Worm (Caenorhabditis elegans): ENCODE results near the gene ZK829.9.

DNA sequence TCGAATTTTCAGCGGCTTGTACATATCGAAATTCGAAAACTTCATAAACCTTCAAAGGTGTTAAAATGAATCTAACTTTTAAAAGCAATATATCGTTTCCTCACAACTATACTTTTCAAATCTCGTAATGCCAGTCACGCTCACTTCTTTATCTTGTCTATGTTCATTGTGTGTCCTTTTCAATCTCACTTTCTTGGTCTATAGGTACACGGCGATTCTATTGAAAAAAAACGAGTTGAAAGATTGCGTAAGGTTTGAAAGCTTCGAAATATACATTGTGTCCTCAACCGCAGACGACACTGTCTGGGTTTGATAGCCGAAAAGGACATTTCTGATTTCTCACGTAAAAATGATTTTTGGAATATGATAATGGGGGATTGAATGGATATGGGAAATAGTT is 48.6 kb downstream of the ZK829.9 start:
- TF ChIP-seq ceh-82 (tag; optimal IDR thresholded peaks at IDR 0.05) (no peak), zag-1 (tag; optimal IDR thresholded peaks at IDR 0.05) (no peak), nhr-102 (tag; optimal IDR thresholded peaks at IDR 0.05) (no peak), daf-19 (GFP tag; conservative IDR thresholded peaks at IDR 0.05) (no peak), saeg-2 (GFP tag; IDR thresholded peaks at IDR 0.05) (no peak), mdl-1 (tag; optimal IDR thresholded peaks at IDR 0.05) (no peak), zip-2 (tag; optimal IDR thresholded peaks at IDR 0.05) (no peak)
